Worm (Caenorhabditis elegans) whole organism, L1 larva: ENCODE measurements around the gene C01C4.2.
A peak's percentile ranks its signal among the peaks of the same experiment; 100 is the strongest.

Experiments used
- C34B4.2 ChIP-seq: sonication (generic microtip); optimal IDR thresholded peaks from 2 replicates; lab custom pipeline; 2017; ENCODE audit warnings: mild to moderate bottlenecking, missing genetic modification characterization, missing compliant biosample characterization
- F16B12.6 ChIP-seq: fragments of 150-350 bp; optimal IDR thresholded peaks from 2 replicates; lab custom pipeline; 2014; ENCODE audit warnings: missing biosample characterization, missing genetic modification characterization
- Y116A8C.19 ChIP-seq: sonication (generic microtip); optimal IDR thresholded peaks from 2 replicates; lab custom pipeline; 2016; ENCODE audit warnings: missing compliant biosample characterization, missing genetic modification characterization, borderline replicate concordance
- alr-1 ChIP-seq: fragments of 200-800 bp; sonication (Bioruptor generic); optimal IDR thresholded peaks from 2 replicates; lab custom pipeline; 2018; ENCODE audit warnings: borderline replicate concordance, mild to moderate bottlenecking, missing genetic modification characterization, missing compliant biosample characterization
- aly-2 ChIP-seq: fragments of 150-350 bp; optimal IDR thresholded peaks from 2 replicates; lab custom pipeline; 2014; ENCODE audit warnings: missing biosample characterization, missing genetic modification characterization
- ama-1 ChIP-seq: fragments of 150-350 bp; optimal IDR thresholded peaks from 2 replicates; lab custom pipeline; 2014
- blmp-1 ChIP-seq: fragments of 150-350 bp; optimal IDR thresholded peaks from 2 replicates; lab custom pipeline; 2014; ENCODE audit warnings: missing biosample characterization, missing genetic modification characterization
- ceh-8 ChIP-seq: fragments of 200-800 bp; sonication (Bioruptor generic); optimal IDR thresholded peaks from 2 replicates; lab custom pipeline; 2018; ENCODE audit warnings: mild to moderate bottlenecking, missing genetic modification characterization, moderate library complexity, missing compliant biosample characterization
- ceh-82 ChIP-seq, 3 experiments: fragments of 150-350 bp in 1 of 3; sonication (generic microtip) in 2 of 3; optimal IDR thresholded peaks; 2 replicates each; lab custom pipeline; 2014 to 2017; ENCODE audit warnings: missing biosample characterization in 3 of 3, missing genetic modification characterization in 3 of 3
- ceh-88 ChIP-seq: fragments of 200-800 bp; sonication (Bioruptor generic); IDR thresholded peaks from 2 replicates; pipeline ENCODE4 v1.3.6; 2022; ENCODE audit warnings: missing genetic modification characterization, missing compliant biosample characterization
- ceh-90 ChIP-seq: sonication (generic microtip); optimal IDR thresholded peaks from 2 replicates; lab custom pipeline; 2016; ENCODE audit warnings: missing genetic modification characterization, missing compliant biosample characterization
- dpl-1 ChIP-seq, 3 experiments: fragments of 150-350 bp in 2 of 3; sonication (generic microtip) in 1 of 3; optimal IDR thresholded peaks; 2 replicates each; lab custom pipeline; 2014 to 2017; ENCODE audit warnings: missing biosample characterization in 3 of 3, missing genetic modification characterization in 3 of 3, missing genetic modification reagents in 3 of 3
- efl-3 ChIP-seq: fragments of 200-800 bp; sonication (Bioruptor generic); optimal IDR thresholded peaks from 2 replicates; lab custom pipeline; 2018; ENCODE audit warnings: mild to moderate bottlenecking, missing genetic modification characterization, missing compliant biosample characterization
- egl-13 ChIP-seq: sonication (generic microtip); optimal IDR thresholded peaks from 2 replicates; lab custom pipeline; 2016; ENCODE audit warnings: missing genotype, missing genetic modification reagents, missing genetic modification characterization, missing compliant biosample characterization
- egl-27 ChIP-seq, 2 experiments: fragments of 150-350 bp in 1 of 2; sonication (generic microtip); optimal IDR thresholded peaks; 3 replicates each; lab custom pipeline; 2017 to 2018; ENCODE audit warnings: missing biosample characterization in 2 of 2, missing genetic modification characterization in 2 of 2, missing genetic modification reagents in 2 of 2
- elt-2 ChIP-seq: sonication (generic microtip); optimal IDR thresholded peaks from 2 replicates; lab custom pipeline; 2016; ENCODE audit warnings: missing genetic modification characterization, mild to moderate bottlenecking, inconsistent platforms, missing compliant biosample characterization, missing genetic modification reagents
- fkh-10 ChIP-seq: sonication (generic microtip); optimal IDR thresholded peaks from 2 replicates; lab custom pipeline; 2017; ENCODE audit warnings: missing biosample characterization, missing genetic modification reagents, missing genetic modification characterization
- fkh-8 ChIP-seq: sonication (generic microtip); optimal IDR thresholded peaks from 2 replicates; lab custom pipeline; 2016; ENCODE audit warnings: mild to moderate bottlenecking, missing genetic modification characterization, missing compliant biosample characterization
- grh-1 ChIP-seq: fragments of 200-800 bp; sonication (Bioruptor generic); IDR thresholded peaks from 2 replicates; pipeline ENCODE4 v1.3.6; 2022; ENCODE audit warnings: missing genetic modification reagents, missing genetic modification characterization, missing compliant biosample characterization
- irx-1 ChIP-seq: sonication (generic microtip); optimal IDR thresholded peaks from 2 replicates; lab custom pipeline; 2016; ENCODE audit warnings: missing genetic modification characterization, missing compliant biosample characterization
- lin-13 ChIP-seq: fragments of 150-350 bp; optimal IDR thresholded peaks from 2 replicates; lab custom pipeline; 2014; ENCODE audit warnings: missing biosample characterization, missing genetic modification reagents, missing genetic modification characterization
- lin-14 ChIP-seq: fragments of 200-800 bp; sonication (Bioruptor generic); optimal IDR thresholded peaks from 2 replicates; lab custom pipeline; 2018; ENCODE audit warnings: mild to moderate bottlenecking, missing genetic modification characterization, moderate library complexity, missing compliant biosample characterization
- lin-35 ChIP-seq, 2 experiments: fragments of 150-350 bp; optimal IDR thresholded peaks; 2 replicates each; lab custom pipeline; 2014; ENCODE audit warnings: missing biosample characterization in 2 of 2, missing genetic modification characterization in 2 of 2, missing genetic modification reagents in 2 of 2
- lir-3 ChIP-seq: sonication (generic microtip); optimal IDR thresholded peaks from 2 replicates; lab custom pipeline; 2016; ENCODE audit warnings: mild to moderate bottlenecking, missing genetic modification characterization, moderate library complexity, missing compliant biosample characterization; ENCODE audit not compliant: poor library complexity
- lsy-2 ChIP-seq, 2 experiments: fragments of 150-350 bp; optimal IDR thresholded peaks; 2 replicates each; lab custom pipeline; 2014; ENCODE audit warnings: missing biosample characterization in 2 of 2, missing genetic modification characterization in 2 of 2
- mab-9 ChIP-seq: fragments of 200-800 bp; sonication (Bioruptor generic); IDR thresholded peaks from 2 replicates; pipeline ENCODE4 v1.3.6; 2022; ENCODE audit warnings: missing genetic modification reagents, missing genetic modification characterization, missing compliant biosample characterization
- mef-2 ChIP-seq: fragments of 150-350 bp; optimal IDR thresholded peaks from 2 replicates; lab custom pipeline; 2014; ENCODE audit warnings: missing biosample characterization, missing genetic modification characterization
- mep-1 ChIP-seq: fragments of 150-350 bp; optimal IDR thresholded peaks from 2 replicates; lab custom pipeline; 2014; ENCODE audit warnings: missing biosample characterization, missing genetic modification characterization
- nhr-11 ChIP-seq: fragments of 150-350 bp; optimal IDR thresholded peaks from 2 replicates; lab custom pipeline; 2014; ENCODE audit warnings: missing biosample characterization, missing genetic modification characterization
- nhr-12 ChIP-seq: sonication (generic microtip); optimal IDR thresholded peaks from 2 replicates; lab custom pipeline; 2017; ENCODE audit warnings: missing biosample characterization, missing genetic modification characterization
- nhr-19 ChIP-seq: fragments of 200-800 bp; sonication (Bioruptor generic); conservative IDR thresholded peaks from 2 replicates; pipeline ENCODE4 v1.3.6; 2022; ENCODE audit warnings: missing genetic modification characterization, missing compliant biosample characterization
- nhr-20 ChIP-seq: sonication (generic microtip); optimal IDR thresholded peaks from 2 replicates; lab custom pipeline; 2016; ENCODE audit warnings: mild to moderate bottlenecking, missing genetic modification characterization, missing compliant biosample characterization
- nhr-237 ChIP-seq: fragments of 150-350 bp; optimal IDR thresholded peaks from 2 replicates; lab custom pipeline; 2014; ENCODE audit warnings: missing biosample characterization, missing genetic modification characterization
- nhr-47 ChIP-seq: sonication (generic microtip); optimal IDR thresholded peaks from 2 replicates; lab custom pipeline; 2016; ENCODE audit warnings: mild to moderate bottlenecking, missing genetic modification characterization, moderate library complexity, missing compliant biosample characterization
- nhr-71 ChIP-seq: sonication (generic microtip); optimal IDR thresholded peaks from 2 replicates; lab custom pipeline; 2016; ENCODE audit warnings: mild to moderate bottlenecking, missing genetic modification characterization, moderate library complexity, missing compliant biosample characterization
- nhr-84 ChIP-seq: sonication (generic microtip); optimal IDR thresholded peaks from 2 replicates; lab custom pipeline; 2017; ENCODE audit warnings: missing biosample characterization, missing genetic modification characterization
- nhr-90 ChIP-seq: sonication (generic microtip); optimal IDR thresholded peaks from 2 replicates; lab custom pipeline; 2016; ENCODE audit warnings: mild to moderate bottlenecking, missing genetic modification characterization, missing compliant biosample characterization; ENCODE audit not compliant: poor library complexity
- pag-3 ChIP-seq: sonication (generic microtip); optimal IDR thresholded peaks from 2 replicates; lab custom pipeline; 2017; ENCODE audit warnings: missing genetic modification characterization, mild to moderate bottlenecking, missing compliant biosample characterization, antibody characterized with exemption, borderline replicate concordance; ENCODE audit not compliant: insufficient read depth
- pax-3 ChIP-seq: fragments of 200-800 bp; sonication (Bioruptor generic); optimal IDR thresholded peaks from 2 replicates; lab custom pipeline; 2018; ENCODE audit warnings: mild to moderate bottlenecking, missing genetic modification characterization, moderate library complexity, missing compliant biosample characterization
- pqm-1 ChIP-seq: sonication (generic microtip); optimal IDR thresholded peaks from 3 replicates; lab custom pipeline; 2017; ENCODE audit warnings: missing biosample characterization, missing genetic modification characterization
- rnt-1 ChIP-seq: sonication (generic microtip); optimal IDR thresholded peaks from 2 replicates; lab custom pipeline; 2016; ENCODE audit warnings: mild to moderate bottlenecking, missing genetic modification characterization, moderate library complexity, missing compliant biosample characterization
- skn-1 ChIP-seq: fragments of 150-350 bp; optimal IDR thresholded peaks from 2 replicates; lab custom pipeline; 2014; ENCODE audit warnings: missing biosample characterization, missing genetic modification characterization
- snpc-4 ChIP-seq: fragments of 150-350 bp; optimal IDR thresholded peaks from 2 replicates; lab custom pipeline; 2014; ENCODE audit warnings: missing biosample characterization, missing genetic modification characterization
- snu-23 ChIP-seq: sonication (generic microtip); optimal IDR thresholded peaks from 2 replicates; lab custom pipeline; 2016; ENCODE audit warnings: missing genetic modification characterization, missing compliant biosample characterization
- sox-4 ChIP-seq: sonication (generic microtip); optimal IDR thresholded peaks from 2 replicates; lab custom pipeline; 2016; ENCODE audit warnings: missing genetic modification characterization, missing compliant biosample characterization
- sup-37 ChIP-seq: fragments of 200-800 bp; sonication (Bioruptor generic); optimal IDR thresholded peaks from 2 replicates; lab custom pipeline; 2018; ENCODE audit warnings: mild to moderate bottlenecking, missing genetic modification characterization, missing compliant biosample characterization
- swsn-7 ChIP-seq: sonication (generic microtip); optimal IDR thresholded peaks from 2 replicates; lab custom pipeline; 2016; ENCODE audit warnings: missing genetic modification characterization, missing compliant biosample characterization
- unc-130 ChIP-seq: fragments of 150-350 bp; optimal IDR thresholded peaks from 2 replicates; lab custom pipeline; 2017; ENCODE audit warnings: missing biosample characterization, missing genetic modification characterization, inconsistent platforms
- unc-30 ChIP-seq: sonication (generic microtip); optimal IDR thresholded peaks from 2 replicates; lab custom pipeline; 2017; ENCODE audit warnings: missing biosample characterization, missing genetic modification characterization
- unc-62 ChIP-seq: fragments of 150-350 bp; optimal IDR thresholded peaks from 2 replicates; lab custom pipeline; 2014; ENCODE audit warnings: missing biosample characterization, missing genetic modification reagents, missing genetic modification characterization
- ztf-11 ChIP-seq, 2 experiments: sonication (generic microtip); optimal IDR thresholded peaks; 2 replicates each; lab custom pipeline; 2016 to 2017; ENCODE audit warnings: missing genetic modification characterization in 2 of 2, missing biosample characterization in 1 of 2, missing compliant biosample characterization in 1 of 2
- ztf-4 ChIP-seq: fragments of 150-350 bp; optimal IDR thresholded peaks from 2 replicates; lab custom pipeline; 2014; ENCODE audit warnings: missing biosample characterization, missing genetic modification characterization

The C01C4.2 gene

DNA sequence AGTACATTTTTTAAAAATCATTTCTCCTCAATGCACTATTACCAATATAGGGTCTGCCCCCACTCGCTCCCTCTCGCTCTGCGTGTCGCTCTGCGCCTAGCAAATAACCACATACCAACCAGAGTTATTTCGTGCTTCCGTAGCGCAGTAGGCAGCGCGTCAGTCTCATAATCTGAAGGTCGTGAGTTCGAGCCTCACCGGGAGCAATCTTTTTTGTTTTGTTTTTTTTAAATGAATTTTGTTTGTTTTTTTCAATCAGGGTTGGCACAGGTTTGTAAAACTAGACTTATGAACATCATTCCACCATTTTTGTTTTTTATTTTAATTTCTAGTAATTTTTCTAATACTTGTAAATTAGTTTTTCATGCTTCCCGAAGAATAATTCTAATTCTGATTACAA lies 17.3 kb upstream of the C01C4.2 start:
- peak; percentile 72 for TF ChIP-seq ceh-8 (GFP tag; lab: Kevin White, UChicago)
- no peak for TF ChIP-seq mef-2 (tag; lab: Kevin White, UChicago)
- no peak for TF ChIP-seq nhr-84 (tag; lab: Kevin White, UChicago)
- TF ChIP-seq nhr-11 (tag; lab: Kevin White, UChicago): no peak
- TF ChIP-seq lin-14 (GFP tag; lab: Kevin White, UChicago): peak; percentile 72
- TF ChIP-seq grh-1 (GFP tag; lab: Robert Waterston, UW): no peak
- peak; percentile 33 for TF ChIP-seq lin-13 (GFP tag; lab: Kevin White, UChicago)
- no peak for TF ChIP-seq egl-27 (tag; optimal IDR thresholded peaks at IDR 0.05; lab: Kevin White, UChicago)
- TF ChIP-seq fkh-10 (GFP tag; lab: Kevin White, UChicago): peak; percentile 51
- TF ChIP-seq C34B4.2 (tag; lab: Kevin White, UChicago): no peak
- TF ChIP-seq snu-23 (GFP tag; lab: Kevin White, UChicago): peak; percentile 82
- TF ChIP-seq fkh-8 (tag; lab: Kevin White, UChicago): peak; percentile 55
- no peak for TF ChIP-seq unc-130 (tag; lab: Kevin White, UChicago)
- TF ChIP-seq irx-1 (tag; lab: Kevin White, UChicago): peak; percentile 77
- peak; percentile 63; the same call in 1 of the 2 replicates for TF ChIP-seq mab-9 (GFP tag; lab: Robert Waterston, UW)
- no peak for TF ChIP-seq Y116A8C.19 (tag; lab: Kevin White, UChicago)
- TF ChIP-seq sup-37 (GFP tag; lab: Kevin White, UChicago): no peak
- peak; percentile 69 for TF ChIP-seq rnt-1 (tag; lab: Kevin White, UChicago)
- TF ChIP-seq dpl-1 (GFP tag; optimal IDR thresholded peaks at IDR 0.05; lab: Kevin White, UChicago): peak in 1 of 3 experiments; percentile 23
- TF ChIP-seq swsn-7 (tag; lab: Kevin White, UChicago): peak; percentile 75
- no peak for TF ChIP-seq ceh-90 (tag; lab: Kevin White, UChicago)
- TF ChIP-seq aly-2 (tag; lab: Kevin White, UChicago): peak; percentile 26
- TF ChIP-seq pax-3 (tag; lab: Kevin White, UChicago): peak; percentile 35
- TF ChIP-seq efl-3 (GFP tag; lab: Kevin White, UChicago): no peak
- TF ChIP-seq skn-1: peak; percentile 50
- peak; percentile 12 for TF ChIP-seq blmp-1 (tag; lab: Kevin White, UChicago)
- no peak for TF ChIP-seq alr-1 (tag; lab: Kevin White, UChicago)
- no peak for TF ChIP-seq pag-3 (tag; lab: Kevin White, UChicago)
- no peak for TF ChIP-seq F16B12.6 (tag; lab: Kevin White, UChicago)
- peak; percentile 77 for TF ChIP-seq nhr-90 (tag; lab: Kevin White, UChicago)
- peak; percentile 73 for TF ChIP-seq nhr-20 (tag; lab: Kevin White, UChicago)
- peak; percentile 69 for TF ChIP-seq egl-13 (tag; lab: Kevin White, UChicago)
- no peak for TF ChIP-seq snpc-4 (tag; lab: Kevin White, UChicago)
- no peak for TF ChIP-seq pqm-1 (tag; lab: Kevin White, UChicago)
- no peak for TF ChIP-seq nhr-237
- TF ChIP-seq lsy-2 (tag; optimal IDR thresholded peaks at IDR 0.05; lab: Kevin White, UChicago): peak; percentile 55 to 60
- no peak for TF ChIP-seq nhr-12 (tag; lab: Kevin White, UChicago)
- peak; percentile 79 for TF ChIP-seq nhr-71 (tag; lab: Kevin White, UChicago)
- TF ChIP-seq ztf-4 (tag; lab: Kevin White, UChicago): no peak
- peak; percentile 17 for TF ChIP-seq elt-2 (tag; lab: Kevin White, UChicago)
- TF ChIP-seq unc-30 (tag; lab: Kevin White, UChicago): no peak
- TF ChIP-seq mep-1: peak; percentile 58
- peak; percentile 39 for TF ChIP-seq sox-4 (tag; lab: Kevin White, UChicago)
- no peak for TF ChIP-seq lir-3 (tag; lab: Kevin White, UChicago)
- TF ChIP-seq unc-62 (GFP tag; lab: Kevin White, UChicago): no peak
- no peak for TF ChIP-seq ama-1 (lab: Kevin White, UChicago)
- peak; percentile 79 for TF ChIP-seq nhr-19 (GFP tag; lab: Robert Waterston, UW)
- peak in 1 of 2 experiments; percentile 56 for TF ChIP-seq ztf-11 (tag; optimal IDR thresholded peaks at IDR 0.05; lab: Kevin White, UChicago)
- peak in 1 of 2 experiments; percentile 74 for TF ChIP-seq lin-35 (GFP tag; optimal IDR thresholded peaks at IDR 0.05; lab: Kevin White, UChicago)
- TF ChIP-seq ceh-88 (GFP tag; lab: Robert Waterston, UW): no peak
- peak; percentile 44 to 66 (median 48) for TF ChIP-seq ceh-82 (tag; optimal IDR thresholded peaks at IDR 0.05; lab: Kevin White, UChicago)
- TF ChIP-seq nhr-47 (tag; lab: Kevin White, UChicago): peak; percentile 83
